Fruit fly (Drosophila melanogaster) whole organism, embryonic: ENCODE results near the gene Clk.

Experiments used
- Atf3 ChIP-seq: fragments of 200-800 bp; sonication (Bioruptor generic); optimal IDR thresholded peaks from 3 replicates; lab custom pipeline; 2016; ENCODE audit warnings: missing biosample characterization, missing genetic modification characterization
- B-H2 ChIP-seq: fragments of 200-800 bp; sonication (Bioruptor generic); optimal IDR thresholded peaks from 2 replicates; lab custom pipeline; 2018; ENCODE audit warnings: missing biosample characterization, mild to moderate bottlenecking, missing genetic modification characterization
- CG11504 ChIP-seq: fragments of 200-800 bp; sonication (Bioruptor generic); optimal IDR thresholded peaks from 3 replicates; lab custom pipeline; 2019; ENCODE audit warnings: missing biosample characterization, mild to moderate bottlenecking, missing genetic modification characterization, moderate library complexity
- CG12155 ChIP-seq: fragments of 200-800 bp; sonication (Bioruptor generic); optimal IDR thresholded peaks from 3 replicates; lab custom pipeline; 2016; ENCODE audit warnings: missing biosample characterization, missing genetic modification characterization
- CG12299 ChIP-seq: fragments of 200-800 bp; sonication (Bioruptor generic); optimal IDR thresholded peaks from 2 replicates; lab custom pipeline; 2018; ENCODE audit warnings: missing biosample characterization, mild to moderate bottlenecking, missing genetic modification characterization
- CG13287 ChIP-seq: fragments of 200-800 bp; sonication (Bioruptor generic); IDR thresholded peaks from 2 replicates; pipeline ENCODE4 v1.3.6; 2022; ENCODE audit warnings: missing biosample characterization, missing genetic modification characterization; ENCODE audit not compliant: partially characterized antibody
- CG15011 ChIP-seq: fragments of 200-800 bp; sonication (Bioruptor generic); optimal IDR thresholded peaks from 3 replicates; lab custom pipeline; 2018; ENCODE audit warnings: missing biosample characterization, mild to moderate bottlenecking, missing genetic modification characterization
- CG18476 ChIP-seq: fragments of 200-800 bp; sonication (Bioruptor generic); optimal IDR thresholded peaks from 2 replicates; lab custom pipeline; 2016; ENCODE audit warnings: missing biosample characterization, mild to moderate bottlenecking, missing genetic modification characterization
- CG18599 ChIP-seq: fragments of 200-800 bp; sonication (Bioruptor generic); optimal IDR thresholded peaks from 3 replicates; lab custom pipeline; 2017; ENCODE audit warnings: missing biosample characterization, missing genetic modification characterization, mild to moderate bottlenecking, moderate library complexity, missing genetic modification reagents
- CG2678 ChIP-seq: fragments of 200-800 bp; sonication (Bioruptor generic); optimal IDR thresholded peaks from 3 replicates; lab custom pipeline; 2019; ENCODE audit warnings: missing biosample characterization, mild to moderate bottlenecking, missing genetic modification characterization, moderate library complexity
- CG31388 ChIP-seq: fragments of 200-800 bp; sonication (Bioruptor generic); optimal IDR thresholded peaks from 2 replicates; lab custom pipeline; 2016; ENCODE audit warnings: missing biosample characterization, missing genetic modification characterization
- CG3163 ChIP-seq: fragments of 200-800 bp; sonication (Bioruptor generic); optimal IDR thresholded peaks from 3 replicates; lab custom pipeline; 2016; ENCODE audit warnings: missing biosample characterization, missing genetic modification characterization
- CG34224 ChIP-seq: fragments of 200-800 bp; sonication (Bioruptor generic); IDR thresholded peaks from 3 replicates; pipeline ENCODE4 v1.3.6; 2022; ENCODE audit warnings: missing biosample characterization, missing genetic modification characterization; ENCODE audit not compliant: partially characterized antibody
- CG34422 ChIP-seq: fragments of 200-800 bp; sonication (Bioruptor generic); IDR thresholded peaks from 3 replicates; pipeline ENCODE4 v1.3.6; 2022; ENCODE audit warnings: missing biosample characterization, missing genetic modification characterization
- CG4404 ChIP-seq: fragments of 200-800 bp; sonication (Bioruptor generic); IDR thresholded peaks from 2 replicates; pipeline ENCODE4 v1.3.6; 2022; ENCODE audit warnings: missing biosample characterization, missing genetic modification characterization
- CG4854 ChIP-seq: fragments of 200-800 bp; sonication (Bioruptor generic); optimal IDR thresholded peaks from 2 replicates; lab custom pipeline; 2016; ENCODE audit warnings: missing biosample characterization, missing genetic modification characterization, inconsistent platforms
- CG7357 ChIP-seq: fragments of 200-800 bp; sonication (Bioruptor generic); IDR thresholded peaks from 3 replicates; pipeline ENCODE4 v1.3.6; 2022; ENCODE audit warnings: missing biosample characterization, missing genetic modification characterization
- CG7556 ChIP-seq: fragments of 200-800 bp; sonication (Bioruptor generic); optimal IDR thresholded peaks from 2 replicates; lab custom pipeline; 2017; ENCODE audit warnings: missing biosample characterization, mild to moderate bottlenecking, missing genetic modification characterization
- CG8478 ChIP-seq: fragments of >200 bp; optimal IDR thresholded peaks from 2 replicates; lab custom pipeline; 2018
- CG9932 ChIP-seq: fragments of 200-800 bp; sonication (Bioruptor generic); IDR thresholded peaks from 2 replicates; pipeline ENCODE4 v1.3.6; 2022; ENCODE audit warnings: missing biosample characterization, missing genetic modification characterization
- D19A ChIP-seq: fragments of 200-800 bp; optimal IDR thresholded peaks from 3 replicates; lab custom pipeline; 2019; ENCODE audit warnings: missing biosample characterization, mild to moderate bottlenecking, missing genetic modification characterization, moderate library complexity
- Dad ChIP-seq: fragments of 200-800 bp; sonication (Bioruptor generic); optimal IDR thresholded peaks from 3 replicates; lab custom pipeline; 2016; ENCODE audit warnings: missing biosample characterization, missing genetic modification characterization
- Gsc ChIP-seq: fragments of 200-800 bp; sonication (Bioruptor generic); IDR thresholded peaks from 2 replicates; pipeline ENCODE4 v1.3.6; 2022; ENCODE audit warnings: missing biosample characterization, missing genetic modification characterization
- HLH4C ChIP-seq: fragments of 200-800 bp; sonication (Bioruptor generic); IDR thresholded peaks from 3 replicates; pipeline ENCODE4 v1.3.6; 2022; ENCODE audit warnings: missing biosample characterization, missing genetic modification characterization; ENCODE audit not compliant: partially characterized antibody
- HmgD ChIP-seq: fragments of 200-800 bp; sonication (Bioruptor generic); optimal IDR thresholded peaks from 3 replicates; lab custom pipeline; 2016; ENCODE audit warnings: missing biosample characterization, missing genetic modification characterization
- Myb ChIP-seq: fragments of 200-800 bp; sonication (Bioruptor generic); optimal IDR thresholded peaks from 2 replicates; lab custom pipeline; 2016; ENCODE audit warnings: missing biosample characterization, missing genetic modification characterization
- Neu2 ChIP-seq: fragments of 200-800 bp; sonication (Bioruptor generic); optimal IDR thresholded peaks from 3 replicates; lab custom pipeline; 2016; ENCODE audit warnings: missing biosample characterization, missing genetic modification characterization, borderline replicate concordance
- Sox102F ChIP-seq: fragments of 200-800 bp; sonication (Bioruptor generic); optimal IDR thresholded peaks from 2 replicates; lab custom pipeline; 2018; ENCODE audit warnings: missing biosample characterization, mild to moderate bottlenecking, missing genetic modification characterization, moderate library complexity
- bowl ChIP-seq: fragments of 200-800 bp; sonication (Bioruptor generic); IDR thresholded peaks from 2 replicates; pipeline ENCODE4 v1.3.6; 2022; ENCODE audit warnings: missing biosample characterization, missing genetic modification characterization
- bsh ChIP-seq, 2 experiments: fragments of 200-800 bp; sonication (Bioruptor generic); optimal IDR thresholded peaks; 2 replicates each; lab custom pipeline; 2017 to 2018; ENCODE audit warnings: mild to moderate bottlenecking in 2 of 2, missing biosample characterization in 2 of 2, missing genetic modification characterization in 2 of 2, moderate library complexity in 1 of 2
- ci ChIP-seq: fragments of 200-800 bp; sonication (Bioruptor generic); IDR thresholded peaks from 3 replicates; pipeline ENCODE4 v1.3.6; 2022; ENCODE audit warnings: missing biosample characterization, missing genetic modification characterization
- cwo ChIP-seq: fragments of 200-800 bp; sonication (Bioruptor generic); optimal IDR thresholded peaks from 3 replicates; lab custom pipeline; 2017; ENCODE audit warnings: missing biosample characterization, missing genetic modification characterization, mild to moderate bottlenecking, moderate library complexity, missing genetic modification reagents
- dpn ChIP-seq, 2 experiments: fragments of 200-800 bp; sonication (Bioruptor generic); optimal IDR thresholded peaks; 3 replicates each; lab custom pipeline; 2016; ENCODE audit warnings: missing biosample characterization in 2 of 2, missing genetic modification characterization in 2 of 2
- fd96Cb ChIP-seq: fragments of 200-800 bp; sonication (Bioruptor generic); optimal IDR thresholded peaks from 2 replicates; lab custom pipeline; 2018; ENCODE audit warnings: missing biosample characterization, mild to moderate bottlenecking, missing genetic modification characterization, moderate library complexity
- gem ChIP-seq: fragments of 200-800 bp; sonication (Bioruptor generic); optimal IDR thresholded peaks from 2 replicates; lab custom pipeline; 2019; ENCODE audit warnings: missing biosample characterization, mild to moderate bottlenecking, missing genetic modification characterization, moderate library complexity
- hb ChIP-seq: fragments of 200-800 bp; sonication (Bioruptor generic); IDR thresholded peaks from 3 replicates; pipeline ENCODE4 v1.3.6; 2022; ENCODE audit warnings: missing biosample characterization, missing genetic modification characterization; ENCODE audit not compliant: partially characterized antibody
- hkb ChIP-seq, 2 experiments: fragments of 200-800 bp in 1 of 2; fragments of >200 bp in 1 of 2; sonication (Bioruptor generic) in 1 of 2; IDR thresholded peaks in 1 of 2; optimal IDR thresholded peaks in 1 of 2; 2 replicates each; pipeline versions ENCODE4 v1.3.6 to Lab custom; 2017 to 2022; ENCODE audit warnings: missing biosample characterization in 1 of 2, missing genetic modification characterization in 1 of 2
- lbe ChIP-seq: fragments of 200-800 bp; sonication (Bioruptor generic); optimal IDR thresholded peaks from 2 replicates; lab custom pipeline; 2016; ENCODE audit warnings: missing biosample characterization, mild to moderate bottlenecking, missing genetic modification characterization
- maf-S ChIP-seq: fragments of 200-800 bp; sonication (Bioruptor generic); optimal IDR thresholded peaks from 2 replicates; lab custom pipeline; 2016; ENCODE audit warnings: missing biosample characterization, missing genetic modification characterization
- nerfin-1 ChIP-seq: fragments of 200-800 bp; sonication (Bioruptor generic); optimal IDR thresholded peaks from 3 replicates; lab custom pipeline; 2019; ENCODE audit warnings: missing biosample characterization, mild to moderate bottlenecking, missing genetic modification characterization, moderate library complexity
- odd ChIP-seq: fragments of 200-800 bp; sonication (Bioruptor generic); optimal IDR thresholded peaks from 2 replicates; lab custom pipeline; 2017; ENCODE audit warnings: missing biosample characterization, mild to moderate bottlenecking, missing genetic modification characterization
- onecut ChIP-seq: fragments of 200-800 bp; sonication (Bioruptor generic); IDR thresholded peaks from 2 replicates; pipeline ENCODE4 v1.3.6; 2022; ENCODE audit warnings: missing biosample characterization, missing genetic modification characterization
- repo ChIP-seq: fragments of 200-800 bp; sonication (Bioruptor generic); optimal IDR thresholded peaks from 2 replicates; lab custom pipeline; 2016; ENCODE audit warnings: missing biosample characterization, missing genetic modification characterization
- sd ChIP-seq: fragments of 200-800 bp; sonication (Bioruptor generic); optimal IDR thresholded peaks from 3 replicates; lab custom pipeline; 2018; ENCODE audit warnings: missing biosample characterization, mild to moderate bottlenecking, missing genetic modification characterization, moderate library complexity
- sisA ChIP-seq: fragments of 200-800 bp; sonication (Bioruptor generic); IDR thresholded peaks from 2 replicates; pipeline ENCODE4 v1.3.6; 2022; ENCODE audit warnings: missing biosample characterization, missing genetic modification characterization
- tio ChIP-seq: fragments of 200-800 bp; sonication (Bioruptor generic); optimal IDR thresholded peaks from 2 replicates; lab custom pipeline; 2017; ENCODE audit warnings: missing biosample characterization, missing genetic modification characterization, inconsistent platforms
- wdn ChIP-seq: fragments of 200-800 bp; sonication (Bioruptor generic); IDR thresholded peaks from 2 replicates; pipeline ENCODE4 v1.3.6; 2022; ENCODE audit warnings: missing biosample characterization, missing genetic modification characterization
- wor ChIP-seq: fragments of 200-800 bp; sonication (Bioruptor generic); IDR thresholded peaks from 2 replicates; pipeline ENCODE4 v1.3.6; 2022; ENCODE audit warnings: missing biosample characterization, missing genetic modification characterization

Clk gene

dm6 chr3L:7809289-7810099 is 34.1 kb upstream of the Clk start, which contains the start of gene CG32369 (continued):
- TF ChIP-seq fd96Cb (tag; lab: Kevin White, UChicago) (no peak), CG2678 (peak; percentile 40), CG8478 (lab: Kevin White, UChicago) (no peak), bowl (GFP tag; lab: Robert Waterston, UW) (no peak), Gsc (GFP tag; lab: Robert Waterston, UW) (no peak), wor (GFP tag; lab: Robert Waterston, UW) (no peak), maf-S (GFP tag; lab: Kevin White, UChicago) (no peak), repo (GFP tag; lab: Kevin White, UChicago) (no peak), dpn (GFP tag; optimal IDR thresholded peaks at IDR 0.05; lab: Kevin White, UChicago) (peak in 1 of 2 experiments; percentile 16), Atf3 (GFP tag; lab: Kevin White, UChicago) (no peak), wdn (GFP tag; lab: Robert Waterston, UW) (no peak), hb (no peak), CG4854 (no peak), nerfin-1 (tag; lab: Kevin White, UChicago) (no peak), sisA (GFP tag; lab: Robert Waterston, UW) (no peak), CG13287 (GFP tag; lab: Robert Waterston, UW) (peak; percentile 42; the same call in 1 of the 2 replicates), CG15011 (GFP tag; lab: Kevin White, UChicago) (no peak), HmgD (GFP tag; lab: Kevin White, UChicago) (no peak), CG4404 (GFP tag; lab: Robert Waterston, UW) (no peak), lbe (GFP tag; lab: Kevin White, UChicago) (peak; percentile 79), B-H2 (GFP tag; lab: Kevin White, UChicago) (peak; percentile 24), Dad (GFP tag; lab: Kevin White, UChicago) (no peak), onecut (GFP tag; lab: Robert Waterston, UW) (no peak), CG18476 (no peak), D19A (tag; lab: Kevin White, UChicago) (no peak), Sox102F (peak; percentile 7), tio (GFP tag; lab: Kevin White, UChicago) (no peak), Myb (GFP tag; lab: Kevin White, UChicago) (no peak), cwo (peak; percentile 37), CG3163 (GFP tag; lab: Kevin White, UChicago) (peak; percentile 98), CG9932 (GFP tag; lab: Robert Waterston, UW) (no peak), CG11504 (tag; lab: Kevin White, UChicago) (peak; percentile 87), sd (peak; percentile 34), HLH4C (GFP tag; lab: Robert Waterston, UW) (peak; percentile 28; the same call in 1 of the 3 replicates), CG18599 (GFP tag; lab: Kevin White, UChicago) (no peak), ci (peak; percentile 59; the same call in 1 of the 3 replicates), bsh (GFP tag; optimal IDR thresholded peaks at IDR 0.05; lab: Kevin White, UChicago) (peak; percentile 7 to 89), odd (GFP tag; lab: Kevin White, UChicago) (peak; percentile 30), Neu2 (GFP tag; lab: Kevin White, UChicago) (no peak), CG12299 (no peak), hkb (optimal IDR thresholded peaks at IDR 0.05; lab: Kevin White, UChicago) (no peak), hkb (GFP tag; IDR thresholded peaks at IDR 0.05; lab: Robert Waterston, UW) (no peak; the same call in 1 of the 2 replicates), CG7556 (no peak), CG34224 (GFP tag; lab: Robert Waterston, UW) (peak; percentile 62; the same call in 2 of the 3 replicates), gem (tag; lab: Kevin White, UChicago) (peak; percentile 19), CG7357 (GFP tag; lab: Robert Waterston, UW) (no peak), CG34422 (GFP tag; lab: Robert Waterston, UW) (peak; percentile 76; the same call in 1 of the 3 replicates), CG12155 (GFP tag; lab: Kevin White, UChicago) (no peak), CG31388 (GFP tag; lab: Kevin White, UChicago) (no peak)
